Worm (Caenorhabditis elegans) whole organism, young adult: Measurements from ENCODE around the gene Y54G2A.32.
A peak's percentile ranks its signal among the peaks of the same experiment; 100 is the strongest.

Experiments used
- B0261.1 ChIP-seq: sonication (generic microtip); optimal IDR thresholded peaks from 2 replicates; lab custom pipeline; 2016; ENCODE audit warnings: mild to moderate bottlenecking, missing genetic modification characterization, moderate library complexity, missing compliant biosample characterization
- B0336.3 ChIP-seq: fragments of 200-800 bp; sonication (Bioruptor generic); IDR thresholded peaks from 2 replicates; pipeline ENCODE4 v1.3.6; 2022; ENCODE audit warnings: missing genetic modification characterization, missing compliant biosample characterization
- C17E4.6 ChIP-seq: fragments of 200-800 bp; sonication (Bioruptor generic); IDR thresholded peaks from 2 replicates; pipeline ENCODE4 v1.3.6; 2022; ENCODE audit warnings: missing genetic modification reagents, missing genetic modification characterization, missing compliant biosample characterization
- F22D6.2 ChIP-seq: sonication (generic microtip); optimal IDR thresholded peaks from 2 replicates; lab custom pipeline; 2016; ENCODE audit warnings: mild to moderate bottlenecking, missing genetic modification characterization, missing compliant biosample characterization
- F33H1.4 ChIP-seq: fragments of 200-800 bp; sonication (Bioruptor generic); IDR thresholded peaks from 2 replicates; pipeline ENCODE4 v1.3.6; 2022; ENCODE audit warnings: missing genetic modification reagents, missing genetic modification characterization, missing compliant biosample characterization
- F37B4.10 ChIP-seq: fragments of 200-800 bp; sonication (Bioruptor generic); IDR thresholded peaks from 2 replicates; pipeline ENCODE4 v1.3.6; 2022; ENCODE audit warnings: missing genetic modification characterization, missing compliant biosample characterization
- F49E8.2 ChIP-seq: sonication (generic microtip); optimal IDR thresholded peaks from 3 replicates; lab custom pipeline; 2017; ENCODE audit warnings: missing genetic modification characterization, mild to moderate bottlenecking, missing compliant biosample characterization, antibody characterized with exemption, moderate library complexity; ENCODE audit not compliant: insufficient read depth
- F52B5.7 ChIP-seq: sonication (generic microtip); optimal IDR thresholded peaks from 2 replicates; lab custom pipeline; 2016; ENCODE audit warnings: mild to moderate bottlenecking, missing genetic modification characterization, missing compliant biosample characterization
- F55B11.4 ChIP-seq: sonication (generic microtip); optimal IDR thresholded peaks from 2 replicates; lab custom pipeline; 2016; ENCODE audit warnings: missing compliant biosample characterization, missing genetic modification characterization, borderline replicate concordance; ENCODE audit not compliant: insufficient read depth
- F57C9.4 ChIP-seq: sonication (generic microtip); optimal IDR thresholded peaks from 2 replicates; lab custom pipeline; 2017; ENCODE audit warnings: mild to moderate bottlenecking, missing genetic modification characterization, missing compliant biosample characterization
- Y53G8AR.9 ChIP-seq: fragments of 200-800 bp; sonication (Bioruptor generic); conservative IDR thresholded peaks from 2 replicates; pipeline ENCODE4 v1.3.6; 2022; ENCODE audit warnings: missing genetic modification reagents, missing genetic modification characterization, missing compliant biosample characterization
- Y95B8A.8 ChIP-seq: fragments of 200-800 bp; sonication (Bioruptor generic); IDR thresholded peaks from 2 replicates; pipeline ENCODE4 v1.3.6; 2022; ENCODE audit warnings: missing genetic modification reagents, missing genetic modification characterization, missing compliant biosample characterization
- ZK185.1 ChIP-seq: sonication (generic microtip); optimal IDR thresholded peaks from 2 replicates; lab custom pipeline; 2016; ENCODE audit warnings: mild to moderate bottlenecking, missing genetic modification characterization, missing compliant biosample characterization; ENCODE audit not compliant: poor library complexity, severe bottlenecking
- akir-1 ChIP-seq: fragments of 200-800 bp; sonication (Bioruptor generic); optimal IDR thresholded peaks from 2 replicates; lab custom pipeline; 2018; ENCODE audit warnings: mild to moderate bottlenecking, missing genetic modification characterization, moderate library complexity, missing compliant biosample characterization
- ama-1 ChIP-seq, 3 experiments: fragments of 150-350 bp in 1 of 3; sonication (generic microtip) in 2 of 3; optimal IDR thresholded peaks; 2 replicates each; lab custom pipeline; 2014 to 2018; ENCODE audit warnings: missing biosample characterization in 2 of 3, missing genetic modification characterization in 2 of 3, missing genetic modification reagents in 2 of 3
- aptf-3 ChIP-seq: fragments of 200-800 bp; sonication (Bioruptor generic); IDR thresholded peaks from 2 replicates; pipeline ENCODE4 v1.3.6; 2022; ENCODE audit warnings: missing genetic modification characterization, missing compliant biosample characterization
- athp-1 ChIP-seq: sonication (generic microtip); optimal IDR thresholded peaks from 2 replicates; lab custom pipeline; 2017; ENCODE audit warnings: mild to moderate bottlenecking, missing genetic modification characterization, missing compliant biosample characterization
- attf-3 ChIP-seq: fragments of 200-800 bp; sonication (Bioruptor generic); conservative IDR thresholded peaks from 2 replicates; pipeline ENCODE4 v1.3.6; 2022; ENCODE audit warnings: missing genetic modification reagents, missing genetic modification characterization, missing compliant biosample characterization
- bed-2 ChIP-seq: fragments of 200-800 bp; sonication (Bioruptor generic); IDR thresholded peaks from 2 replicates; pipeline ENCODE4 v1.3.6; 2022; ENCODE audit warnings: missing genetic modification reagents, missing genetic modification characterization, missing compliant biosample characterization
- ceh-100 ChIP-seq: fragments of 200-800 bp; sonication (Bioruptor generic); IDR thresholded peaks from 2 replicates; pipeline ENCODE4 v1.3.6; 2022; ENCODE audit warnings: missing genetic modification reagents, missing genetic modification characterization, missing compliant biosample characterization
- ceh-79 ChIP-seq: sonication (generic microtip); optimal IDR thresholded peaks from 2 replicates; lab custom pipeline; 2017; ENCODE audit warnings: mild to moderate bottlenecking, missing genetic modification characterization, missing compliant biosample characterization
- chd-7 ChIP-seq: sonication (generic microtip); optimal IDR thresholded peaks from 2 replicates; lab custom pipeline; 2016; ENCODE audit warnings: mild to moderate bottlenecking, missing genetic modification characterization, moderate library complexity, missing compliant biosample characterization
- dpff-1 ChIP-seq: sonication (generic microtip); optimal IDR thresholded peaks from 2 replicates; lab custom pipeline; 2017; ENCODE audit warnings: mild to moderate bottlenecking, missing genetic modification characterization, missing compliant biosample characterization
- egrh-3 ChIP-seq: fragments of 200-800 bp; sonication (Bioruptor generic); IDR thresholded peaks from 2 replicates; pipeline ENCODE4 v1.3.6; 2022; ENCODE audit warnings: missing genetic modification reagents, missing genetic modification characterization, missing compliant biosample characterization
- ekl-4 ChIP-seq: fragments of 200-800 bp; sonication (Bioruptor generic); IDR thresholded peaks from 2 replicates; pipeline ENCODE4 v1.3.6; 2022; ENCODE audit warnings: missing genetic modification reagents, missing genetic modification characterization, missing compliant biosample characterization
- hmg-20 ChIP-seq: fragments of 200-800 bp; sonication (Bioruptor generic); IDR thresholded peaks from 2 replicates; pipeline ENCODE4 v1.3.6; 2022; ENCODE audit warnings: missing genetic modification reagents, missing genetic modification characterization, missing compliant biosample characterization
- hsf-1 ChIP-seq: fragments of 200-800 bp; sonication (Bioruptor generic); IDR thresholded peaks from 2 replicates; pipeline ENCODE4 v1.3.6; 2022; ENCODE audit warnings: missing genetic modification reagents, missing genetic modification characterization, missing compliant biosample characterization
- lag-1 ChIP-seq: fragments of 200-800 bp; sonication (Bioruptor generic); IDR thresholded peaks from 2 replicates; pipeline ENCODE4 v1.3.6; 2022; ENCODE audit warnings: missing genetic modification reagents, missing genetic modification characterization, missing compliant biosample characterization
- lin-26 ChIP-seq: fragments of 200-800 bp; sonication (Bioruptor generic); IDR thresholded peaks from 2 replicates; pipeline ENCODE4 v1.3.6; 2022; ENCODE audit warnings: missing genetic modification reagents, missing genetic modification characterization, missing compliant biosample characterization
- lin-40 ChIP-seq: sonication (generic microtip); optimal IDR thresholded peaks from 2 replicates; lab custom pipeline; 2016; ENCODE audit warnings: missing genetic modification characterization, mild to moderate bottlenecking, missing compliant biosample characterization, missing genotype, missing genetic modification reagents
- lin-54 ChIP-seq: fragments of 200-800 bp; sonication (Bioruptor generic); optimal IDR thresholded peaks from 2 replicates; lab custom pipeline; 2018; ENCODE audit warnings: mild to moderate bottlenecking, missing genetic modification characterization, missing compliant biosample characterization
- lsy-27 ChIP-seq: sonication (generic microtip); optimal IDR thresholded peaks from 2 replicates; lab custom pipeline; 2017; ENCODE audit warnings: missing genetic modification characterization, mild to moderate bottlenecking, missing compliant biosample characterization, antibody characterized with exemption, missing genotype, borderline replicate concordance; ENCODE audit not compliant: insufficient read depth
- mel-28 ChIP-seq: sonication (generic microtip); optimal IDR thresholded peaks from 2 replicates; lab custom pipeline; 2016; ENCODE audit warnings: borderline replicate concordance, mild to moderate bottlenecking, missing genetic modification characterization, missing compliant biosample characterization
- mxl-1 ChIP-seq: sonication (generic microtip); optimal IDR thresholded peaks from 2 replicates; lab custom pipeline; 2016; ENCODE audit warnings: missing genetic modification characterization, missing compliant biosample characterization
- nfya-1 ChIP-seq: sonication (generic microtip); optimal IDR thresholded peaks from 2 replicates; lab custom pipeline; 2017; ENCODE audit warnings: antibody characterized with exemption, missing compliant biosample characterization, missing genetic modification characterization, borderline replicate concordance; ENCODE audit not compliant: insufficient read depth
- nfyb-1 ChIP-seq: fragments of 200-800 bp; sonication (Bioruptor generic); IDR thresholded peaks from 2 replicates; pipeline ENCODE4 v1.3.6; 2022; ENCODE audit warnings: missing genetic modification reagents, missing genetic modification characterization, missing compliant biosample characterization
- pbrm-1 ChIP-seq: fragments of 200-800 bp; sonication (Bioruptor generic); IDR thresholded peaks from 2 replicates; pipeline ENCODE4 v1.3.6; 2022; ENCODE audit warnings: missing genetic modification reagents, missing genetic modification characterization, missing compliant biosample characterization
- rcor-1 ChIP-seq: fragments of 200-800 bp; sonication (Bioruptor generic); IDR thresholded peaks from 2 replicates; pipeline ENCODE4 v1.3.6; 2022; ENCODE audit warnings: missing genetic modification reagents, missing genetic modification characterization, missing compliant biosample characterization
- sea-2 ChIP-seq: fragments of 200-800 bp; sonication (Bioruptor generic); IDR thresholded peaks from 2 replicates; pipeline ENCODE4 v1.3.6; 2022; ENCODE audit warnings: missing genetic modification characterization, missing compliant biosample characterization
- snpc-1.1 ChIP-seq: sonication (generic microtip); optimal IDR thresholded peaks from 2 replicates; lab custom pipeline; 2017; ENCODE audit warnings: missing genetic modification characterization, mild to moderate bottlenecking, missing compliant biosample characterization, antibody characterized with exemption, moderate library complexity, missing genotype, missing genetic modification reagents; ENCODE audit not compliant: insufficient read depth
- snpc-4 ChIP-seq, 5 experiments: fragments of 150-350 bp in 1 of 5; sonication (generic microtip) in 4 of 5; optimal IDR thresholded peaks; 2 replicates each; lab custom pipeline; 2014 to 2018; ENCODE audit warnings: missing genetic modification characterization in 5 of 5, missing biosample characterization in 3 of 5, antibody characterized with exemption in 2 of 5, mild to moderate bottlenecking in 2 of 5, missing compliant biosample characterization in 2 of 5, missing genotype in 2 of 5, moderate library complexity in 2 of 5, missing genetic modification reagents in 1 of 5
- somi-1 ChIP-seq: fragments of 200-800 bp; sonication (Bioruptor generic); optimal IDR thresholded peaks from 2 replicates; lab custom pipeline; 2018; ENCODE audit warnings: mild to moderate bottlenecking, missing genetic modification characterization, missing compliant biosample characterization
- tbp1 ChIP-seq: fragments of 200-800 bp; sonication (Bioruptor generic); optimal IDR thresholded peaks from 2 replicates; lab custom pipeline; 2018; ENCODE audit warnings: mild to moderate bottlenecking, missing genetic modification characterization, missing compliant biosample characterization
- tlf-1 ChIP-seq: fragments of 200-800 bp; sonication (Bioruptor generic); optimal IDR thresholded peaks from 2 replicates; lab custom pipeline; 2018; ENCODE audit warnings: mild to moderate bottlenecking, missing genetic modification characterization, missing compliant biosample characterization
- zfh-2 ChIP-seq: fragments of 200-800 bp; sonication (Bioruptor generic); conservative IDR thresholded peaks from 2 replicates; pipeline ENCODE4 v1.3.6; 2022; ENCODE audit warnings: missing genetic modification reagents, missing genetic modification characterization, missing compliant biosample characterization
- ztf-26 ChIP-seq: sonication (generic microtip); optimal IDR thresholded peaks from 2 replicates; lab custom pipeline; 2017; ENCODE audit warnings: missing genetic modification characterization, missing compliant biosample characterization

The Y54G2A.32 gene

ce11 chrIV:2765048-2765708, 38.6 kb upstream of the Y54G2A.32 start:
- TF ChIP-seq lsy-27 (tag; lab: Kevin White, UChicago): no peak
- no peak for TF ChIP-seq Y95B8A.8
- 0 out of 2 replicates have a peak, but pooled peaks have one; percentile 41 for TF ChIP-seq lin-26 (GFP tag; lab: Robert Waterston, UW)
- no peak for TF ChIP-seq ZK185.1 (tag; lab: Kevin White, UChicago)
- TF ChIP-seq Y53G8AR.9: peak; percentile 29; the same call in 1 of the 2 replicates
- TF ChIP-seq tbp1 (GFP tag; lab: Kevin White, UChicago): no peak
- TF ChIP-seq sea-2 (GFP tag; lab: Robert Waterston, UW): no peak
- no peak for TF ChIP-seq mxl-1 (tag; lab: Kevin White, UChicago)
- TF ChIP-seq F49E8.2: no peak
- TF ChIP-seq aptf-3 (GFP tag; lab: Robert Waterston, UW): no peak
- TF ChIP-seq ceh-100 (GFP tag; lab: Robert Waterston, UW): no peak
- TF ChIP-seq C17E4.6 (GFP tag; lab: Robert Waterston, UW): no peak
- TF ChIP-seq F33H1.4: no peak
- TF ChIP-seq B0336.3 (GFP tag; lab: Robert Waterston, UW): peak; percentile 17; the same call in 1 of the 2 replicates
- TF ChIP-seq nfya-1 (tag; lab: Kevin White, UChicago): no peak
- no peak for TF ChIP-seq mel-28 (tag; lab: Kevin White, UChicago)
- TF ChIP-seq ceh-79: peak; percentile 64
- no peak for TF ChIP-seq hsf-1 (GFP tag; lab: Robert Waterston, UW)
- TF ChIP-seq F55B11.4 (tag; lab: Kevin White, UChicago): no peak
- peak; percentile 74 for TF ChIP-seq ztf-26
- no peak for TF ChIP-seq B0261.1 (tag; lab: Kevin White, UChicago)
- TF ChIP-seq ekl-4 (GFP tag; lab: Robert Waterston, UW): 0 out of 2 replicates have a peak, but pooled peaks have one; percentile 8
- no peak for TF ChIP-seq lin-54 (GFP tag; lab: Kevin White, UChicago)
- no peak for TF ChIP-seq somi-1
- peak; percentile 71 for TF ChIP-seq dpff-1
- TF ChIP-seq akir-1 (GFP tag; lab: Kevin White, UChicago): no peak
- TF ChIP-seq lag-1 (GFP tag; lab: Robert Waterston, UW): no peak
- TF ChIP-seq zfh-2 (GFP tag; lab: Robert Waterston, UW): peak; percentile 77
- no peak for TF ChIP-seq tlf-1 (GFP tag; lab: Kevin White, UChicago)
- no peak; the same call in 1 of the 2 replicates for TF ChIP-seq egrh-3 (GFP tag; lab: Robert Waterston, UW)
- peak; percentile 69 for TF ChIP-seq F52B5.7 (tag; lab: Kevin White, UChicago)
- no peak for TF ChIP-seq ama-1 (optimal IDR thresholded peaks at IDR 0.05; lab: Kevin White, UChicago)
- no peak for TF ChIP-seq ama-1 (GFP tag; optimal IDR thresholded peaks at IDR 0.05; lab: Kevin White, UChicago)
- no peak for TF ChIP-seq bed-2 (GFP tag; lab: Robert Waterston, UW)
- TF ChIP-seq lin-40 (tag; lab: Kevin White, UChicago): peak; percentile 7
- peak; percentile 62 for TF ChIP-seq chd-7 (tag; lab: Kevin White, UChicago)
- 0 out of 2 replicates have a peak, but pooled peaks have one; percentile 49 for TF ChIP-seq hmg-20 (GFP tag; lab: Robert Waterston, UW)
- TF ChIP-seq F22D6.2 (tag; lab: Kevin White, UChicago): no peak
- TF ChIP-seq pbrm-1 (GFP tag; lab: Robert Waterston, UW): no peak; the same call in 1 of the 2 replicates
- no peak for TF ChIP-seq snpc-4 (GFP tag; optimal IDR thresholded peaks at IDR 0.05; lab: Kevin White, UChicago)
- TF ChIP-seq snpc-4 (tag; optimal IDR thresholded peaks at IDR 0.05; lab: Kevin White, UChicago): no peak
- peak; percentile 49 for TF ChIP-seq athp-1 (tag; lab: Kevin White, UChicago)
- no peak for TF ChIP-seq rcor-1 (GFP tag; lab: Robert Waterston, UW)
- no peak for TF ChIP-seq nfyb-1 (GFP tag; lab: Robert Waterston, UW)
- no peak for TF ChIP-seq F37B4.10 (GFP tag; lab: Robert Waterston, UW)
- TF ChIP-seq F57C9.4 (tag; lab: Kevin White, UChicago): peak; percentile 45
- TF ChIP-seq snpc-1.1 (tag; lab: Kevin White, UChicago): no peak
- no peak for TF ChIP-seq attf-3 (GFP tag; lab: Robert Waterston, UW)
